Fruit fly (Drosophila melanogaster) whole organism, embryonic: Measurements from ENCODE around the gene CG33107.

Experiments used
- ATbp ChIP-seq: fragments of 200-800 bp; sonication (Bioruptor generic); optimal IDR thresholded peaks from 2 replicates; lab custom pipeline; 2017; ENCODE audit warnings: missing biosample characterization, mild to moderate bottlenecking, missing genetic modification characterization, missing genetic modification reagents
- Awh ChIP-seq: fragments of 200-800 bp; sonication (Bioruptor generic); IDR thresholded peaks from 2 replicates; pipeline ENCODE4, ENCODE4 v1.3.6; 2022; ENCODE audit warnings: missing biosample characterization, missing genetic modification characterization
- BEAF-32 ChIP-seq: fragments of 200-800 bp; sonication (Bioruptor generic); optimal IDR thresholded peaks from 3 replicates; lab custom pipeline; 2017; ENCODE audit warnings: missing biosample characterization, missing genetic modification characterization, mild to moderate bottlenecking, moderate library complexity, missing genetic modification reagents
- CG12942 ChIP-seq: fragments of 200-800 bp; sonication (Bioruptor generic); optimal IDR thresholded peaks from 3 replicates; lab custom pipeline; 2016; ENCODE audit warnings: missing biosample characterization, missing genetic modification characterization
- CG13123 ChIP-seq: fragments of 200-800 bp; sonication (Bioruptor generic); optimal IDR thresholded peaks from 2 replicates; lab custom pipeline; 2016; ENCODE audit warnings: missing biosample characterization, missing genetic modification characterization
- CG13624 ChIP-seq: fragments of 200-800 bp; sonication (Bioruptor generic); optimal IDR thresholded peaks from 2 replicates; lab custom pipeline; 2016; ENCODE audit warnings: missing biosample characterization, missing genetic modification characterization
- CG15601 ChIP-seq: fragments of 200-800 bp; sonication (Bioruptor generic); optimal IDR thresholded peaks from 3 replicates; lab custom pipeline; 2019; ENCODE audit warnings: missing biosample characterization, mild to moderate bottlenecking, missing genetic modification characterization, moderate library complexity
- CG15696 ChIP-seq: fragments of 200-800 bp; sonication (Bioruptor generic); optimal IDR thresholded peaks from 2 replicates; lab custom pipeline; 2019; ENCODE audit warnings: missing biosample characterization, mild to moderate bottlenecking, missing genetic modification characterization, moderate library complexity
- CG17328 ChIP-seq: fragments of 200-800 bp; sonication (Bioruptor generic); IDR thresholded peaks from 2 replicates; pipeline ENCODE4 v1.3.6; 2022; ENCODE audit warnings: missing biosample characterization, missing genetic modification characterization
- CG17361 ChIP-seq: fragments of 200-800 bp; sonication (Bioruptor generic); IDR thresholded peaks from 3 replicates; pipeline ENCODE4 v1.3.6; 2022; ENCODE audit warnings: missing biosample characterization, missing genetic modification characterization
- CG2199 ChIP-seq: fragments of 200-800 bp; sonication (Bioruptor generic); IDR thresholded peaks from 3 replicates; pipeline ENCODE4 v1.3.6; 2022; ENCODE audit warnings: missing biosample characterization, missing genetic modification characterization
- CG3407 ChIP-seq: fragments of 200-800 bp; sonication (Bioruptor generic); optimal IDR thresholded peaks from 2 replicates; lab custom pipeline; 2018; ENCODE audit warnings: missing biosample characterization, mild to moderate bottlenecking, missing genetic modification characterization
- CG3726 ChIP-seq: fragments of 200-800 bp; sonication (Bioruptor generic); IDR thresholded peaks from 3 replicates; pipeline ENCODE4, ENCODE4 v1.3.6; 2022; ENCODE audit warnings: missing biosample characterization, missing genetic modification characterization
- CG3995 ChIP-seq: fragments of 200-800 bp; sonication (Bioruptor generic); optimal IDR thresholded peaks from 3 replicates; lab custom pipeline; 2016; ENCODE audit warnings: missing biosample characterization, missing genetic modification characterization
- CG4328 ChIP-seq: fragments of 200-800 bp; sonication (Bioruptor generic); optimal IDR thresholded peaks from 3 replicates; lab custom pipeline; 2017; ENCODE audit warnings: missing biosample characterization, missing genetic modification reagents, missing genetic modification characterization
- CG4707 ChIP-seq: fragments of 200-800 bp; sonication (Bioruptor generic); optimal IDR thresholded peaks from 2 replicates; lab custom pipeline; 2018; ENCODE audit warnings: missing biosample characterization, mild to moderate bottlenecking, missing genetic modification characterization, moderate library complexity
- CG6689 ChIP-seq: fragments of 200-800 bp; sonication (Bioruptor generic); IDR thresholded peaks from 2 replicates; pipeline ENCODE4 v1.3.6; 2022; ENCODE audit warnings: missing biosample characterization, missing genetic modification characterization
- CG7271 ChIP-seq: fragments of 200-800 bp; sonication (Bioruptor generic); optimal IDR thresholded peaks from 2 replicates; lab custom pipeline; 2018; ENCODE audit warnings: missing biosample characterization, mild to moderate bottlenecking, missing genetic modification characterization, moderate library complexity
- CG9817 ChIP-seq: fragments of 200-800 bp; sonication (Bioruptor generic); optimal IDR thresholded peaks from 2 replicates; lab custom pipeline; 2018; ENCODE audit warnings: missing biosample characterization, mild to moderate bottlenecking, missing genetic modification characterization, moderate library complexity
- CTCF ChIP-seq: fragments of 200-800 bp; sonication (Bioruptor generic); optimal IDR thresholded peaks from 2 replicates; lab custom pipeline; 2017; ENCODE audit warnings: missing biosample characterization, mild to moderate bottlenecking, missing genetic modification characterization, moderate library complexity
- CkIIα-i1 ChIP-seq: fragments of 200-800 bp; sonication (Bioruptor generic); IDR thresholded peaks from 2 replicates; pipeline ENCODE4 v1.3.6; 2022; ENCODE audit warnings: missing biosample characterization, missing genetic modification characterization
- Deaf1 ChIP-seq: fragments of 200-800 bp; optimal IDR thresholded peaks from 3 replicates; lab custom pipeline; 2019; ENCODE audit warnings: missing biosample characterization, mild to moderate bottlenecking, missing genetic modification characterization, moderate library complexity
- Dp ChIP-seq: fragments of 200-800 bp; sonication (Bioruptor generic); optimal IDR thresholded peaks from 2 replicates; lab custom pipeline; 2018; ENCODE audit warnings: missing biosample characterization, mild to moderate bottlenecking, missing genetic modification characterization, moderate library complexity
- Kr ChIP-seq: fragments of 200-800 bp; sonication (Bioruptor generic); optimal IDR thresholded peaks from 2 replicates; lab custom pipeline; 2017; ENCODE audit warnings: missing biosample characterization, mild to moderate bottlenecking, missing genetic modification characterization
- Lim3 ChIP-seq: fragments of 200-800 bp; sonication (Bioruptor generic); IDR thresholded peaks from 2 replicates; pipeline ENCODE4 v1.3.6; 2022; ENCODE audit warnings: missing biosample characterization, missing genetic modification characterization
- NK7.1 ChIP-seq: fragments of 200-800 bp; sonication (Bioruptor generic); optimal IDR thresholded peaks from 3 replicates; lab custom pipeline; 2016; ENCODE audit warnings: missing biosample characterization, missing genetic modification characterization
- Oaz ChIP-seq: fragments of 200-800 bp; sonication (Bioruptor generic); IDR thresholded peaks from 2 replicates; pipeline ENCODE4 v1.3.6; 2022; ENCODE audit warnings: missing biosample characterization, missing genetic modification characterization
- Pdp1 ChIP-seq, 2 experiments: fragments of 200-800 bp; sonication (Bioruptor generic); optimal IDR thresholded peaks; 3 replicates each; lab custom pipeline; 2016; ENCODE audit warnings: missing biosample characterization in 2 of 2, missing genetic modification characterization in 2 of 2, mild to moderate bottlenecking in 1 of 2, moderate library complexity in 1 of 2
- Rfx ChIP-seq: fragments of 200-800 bp; sonication (Bioruptor generic); IDR thresholded peaks from 2 replicates; pipeline ENCODE4 v1.3.6; 2022; ENCODE audit warnings: missing biosample characterization, missing genetic modification characterization
- Scr ChIP-seq: fragments of 200-800 bp; sonication (Bioruptor generic); IDR thresholded peaks from 2 replicates; pipeline ENCODE4 v1.3.6; 2022; ENCODE audit warnings: missing biosample characterization, missing genetic modification characterization; ENCODE audit not compliant: partially characterized antibody
- az2 ChIP-seq: fragments of 200-800 bp; sonication (Bioruptor generic); optimal IDR thresholded peaks from 3 replicates; lab custom pipeline; 2016; ENCODE audit warnings: missing biosample characterization, missing genetic modification characterization
- bbx ChIP-seq: fragments of 200-800 bp; sonication (Bioruptor generic); IDR thresholded peaks from 2 replicates; pipeline ENCODE4 v1.3.6; 2022; ENCODE audit warnings: missing biosample characterization, missing genetic modification characterization; ENCODE audit not compliant: partially characterized antibody
- bigmax ChIP-seq: fragments of 200-800 bp; sonication (Bioruptor generic); optimal IDR thresholded peaks from 2 replicates; lab custom pipeline; 2018; ENCODE audit warnings: missing biosample characterization, mild to moderate bottlenecking, missing genetic modification characterization
- caup ChIP-seq: fragments of 200-800 bp; sonication (Bioruptor generic); optimal IDR thresholded peaks from 3 replicates; lab custom pipeline; 2017; ENCODE audit warnings: missing biosample characterization, mild to moderate bottlenecking, missing genetic modification characterization, moderate library complexity; ENCODE audit not compliant: severe bottlenecking
- en ChIP-seq: fragments of 200-800 bp; sonication (Bioruptor generic); optimal IDR thresholded peaks from 2 replicates; lab custom pipeline; 2016; ENCODE audit warnings: missing biosample characterization, missing genetic modification characterization
- eve ChIP-seq, 2 experiments: fragments of >200 bp; optimal IDR thresholded peaks; 2 replicates each; lab custom pipeline; 2017; ENCODE audit warnings: missing biosample characterization in 2 of 2, missing genetic modification characterization in 2 of 2
- fru ChIP-seq: fragments of >200 bp; optimal IDR thresholded peaks from 2 replicates; lab custom pipeline; 2017
- gcm ChIP-seq: fragments of 200-800 bp; sonication (Bioruptor generic); optimal IDR thresholded peaks from 2 replicates; lab custom pipeline; 2019; ENCODE audit warnings: missing biosample characterization, mild to moderate bottlenecking, missing genetic modification characterization, moderate library complexity
- ind ChIP-seq: fragments of 200-800 bp; sonication (Bioruptor generic); optimal IDR thresholded peaks from 3 replicates; lab custom pipeline; 2016; ENCODE audit warnings: missing biosample characterization, missing genetic modification characterization
- lmd ChIP-seq: fragments of 200-800 bp; sonication (Bioruptor generic); IDR thresholded peaks from 2 replicates; pipeline ENCODE4 v1.3.6; 2022; ENCODE audit warnings: missing biosample characterization, missing genetic modification characterization
- nerfin-2 ChIP-seq: fragments of 200-800 bp; sonication (Bioruptor generic); IDR thresholded peaks from 2 replicates; pipeline ENCODE4 v1.3.6; 2022; ENCODE audit warnings: missing biosample characterization, missing genetic modification characterization; ENCODE audit not compliant: partially characterized antibody
- pho ChIP-seq: fragments of 200-800 bp; sonication (Bioruptor generic); optimal IDR thresholded peaks from 2 replicates; lab custom pipeline; 2016; ENCODE audit warnings: missing biosample characterization, missing genetic modification characterization
- repo ChIP-seq: fragments of 200-800 bp; sonication (Bioruptor generic); optimal IDR thresholded peaks from 2 replicates; lab custom pipeline; 2016; ENCODE audit warnings: missing biosample characterization, missing genetic modification characterization
- sens-2 ChIP-seq: fragments of 200-800 bp; sonication (Bioruptor generic); IDR thresholded peaks from 2 replicates; pipeline ENCODE4 v1.3.6; 2022; ENCODE audit warnings: missing biosample characterization, missing genetic modification characterization
- shn ChIP-seq: fragments of 200-800 bp; sonication (Bioruptor generic); optimal IDR thresholded peaks from 3 replicates; lab custom pipeline; 2016; ENCODE audit warnings: missing biosample characterization, missing genetic modification characterization
- sima ChIP-seq: fragments of 200-800 bp; sonication (Bioruptor generic); optimal IDR thresholded peaks from 2 replicates; lab custom pipeline; 2016; ENCODE audit warnings: missing biosample characterization, missing genetic modification characterization
- sisA ChIP-seq: fragments of 200-800 bp; sonication (Bioruptor generic); IDR thresholded peaks from 2 replicates; pipeline ENCODE4 v1.3.6; 2022; ENCODE audit warnings: missing biosample characterization, missing genetic modification characterization
- tll ChIP-seq, 2 experiments: fragments of 200-800 bp in 1 of 2; fragments of >200 bp in 1 of 2; sonication (Bioruptor generic) in 1 of 2; optimal IDR thresholded peaks; 2 replicates each; lab custom pipeline; 2017 to 2019; ENCODE audit warnings: missing biosample characterization in 2 of 2, missing genetic modification characterization in 2 of 2, mild to moderate bottlenecking in 1 of 2, moderate library complexity in 1 of 2
- tna ChIP-seq: fragments of 200-800 bp; sonication (Bioruptor generic); IDR thresholded peaks from 2 replicates; pipeline ENCODE4 v1.3.6; 2022; ENCODE audit warnings: missing biosample characterization, missing genetic modification characterization; ENCODE audit not compliant: partially characterized antibody
- tx ChIP-seq: fragments of 200-800 bp; sonication (Bioruptor generic); optimal IDR thresholded peaks from 2 replicates; lab custom pipeline; 2016; ENCODE audit warnings: missing biosample characterization, missing genetic modification characterization
- wdn ChIP-seq: fragments of 200-800 bp; sonication (Bioruptor generic); IDR thresholded peaks from 2 replicates; pipeline ENCODE4 v1.3.6; 2022; ENCODE audit warnings: missing biosample characterization, missing genetic modification characterization

Gene CG33107

DNA sequence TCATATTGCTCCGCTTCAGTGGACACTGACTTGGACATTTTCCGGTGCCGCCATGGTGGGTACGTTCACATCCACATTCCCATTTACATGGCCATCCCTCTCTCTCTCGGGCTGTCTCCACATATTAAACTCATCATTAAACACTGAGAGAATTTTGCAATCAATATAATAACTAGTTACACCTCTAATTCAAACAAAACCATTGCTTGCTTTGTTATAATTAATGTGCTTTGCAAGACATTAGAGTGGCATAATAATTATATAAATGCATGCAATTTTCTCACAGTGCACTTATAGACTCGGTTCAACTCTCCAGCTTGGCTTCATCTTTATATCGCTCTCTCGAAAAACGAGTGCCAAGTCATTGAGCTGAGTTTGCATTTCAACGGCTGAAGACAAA lies 40.2 kb upstream of the CG33107 start (continued):
- TF ChIP-seq gcm (peak; percentile 54), wdn (GFP tag; lab: Robert Waterston, UW) (0 out of 2 replicates have a peak, but pooled peaks have one; percentile 41), az2 (GFP tag; lab: Kevin White, UChicago) (peak; percentile 72), Dp (GFP tag; lab: Kevin White, UChicago) (no peak), CG7271 (tag; lab: Kevin White, UChicago) (no peak), CkIIα-i1 (GFP tag; lab: Robert Waterston, UW) (no peak), repo (GFP tag; lab: Kevin White, UChicago) (peak; percentile 24), CTCF (peak; percentile 27), eve (GFP tag; optimal IDR thresholded peaks at IDR 0.05; lab: Kevin White, UChicago) (no peak), CG15601 (tag; lab: Kevin White, UChicago) (peak; percentile 2), shn (no peak), sens-2 (GFP tag; lab: Robert Waterston, UW) (peak; percentile 75), ind (GFP tag; lab: Kevin White, UChicago) (peak; percentile 72), fru (lab: Kevin White, UChicago) (no peak), Lim3 (GFP tag; lab: Robert Waterston, UW) (peak; percentile 57; the same call in 1 of the 2 replicates), pho (GFP tag; lab: Kevin White, UChicago) (peak; percentile 2), CG3407 (GFP tag; lab: Kevin White, UChicago) (peak; percentile 47), CG17361 (GFP tag; lab: Robert Waterston, UW) (no peak; the same call in 2 of the 3 replicates), ATbp (GFP tag; lab: Kevin White, UChicago) (peak; percentile 55), CG13624 (peak; percentile 54), CG6689 (GFP tag; lab: Robert Waterston, UW) (peak; percentile 73), Rfx (GFP tag; lab: Robert Waterston, UW) (peak; percentile 63), sima (GFP tag; lab: Kevin White, UChicago) (no peak), tll (GFP tag; optimal IDR thresholded peaks at IDR 0.05; lab: Kevin White, UChicago) (no peak), CG13123 (no peak), lmd (GFP tag; lab: Robert Waterston, UW) (peak; percentile 79), bbx (no peak), CG3995 (GFP tag; lab: Kevin White, UChicago) (no peak), CG4707 (GFP tag; lab: Kevin White, UChicago) (peak; percentile 26), Deaf1 (tag; lab: Kevin White, UChicago) (no peak), CG2199 (GFP tag; lab: Robert Waterston, UW) (no peak; the same call in 2 of the 3 replicates), CG17328 (GFP tag; lab: Robert Waterston, UW) (peak; percentile 86), NK7.1 (GFP tag; lab: Kevin White, UChicago) (peak; percentile 46), nerfin-2 (GFP tag; lab: Robert Waterston, UW) (no peak), Awh (GFP tag; lab: Robert Waterston, UW) (peak; percentile 56; the same call in 1 of the 2 replicates), CG3726 (GFP tag; lab: Robert Waterston, UW) (peak; percentile 54; the same call in 1 of the 3 replicates), Oaz (GFP tag; lab: Robert Waterston, UW) (peak; percentile 57; the same call in 1 of the 2 replicates), BEAF-32 (GFP tag; lab: Kevin White, UChicago) (no peak), Pdp1 (GFP tag; optimal IDR thresholded peaks at IDR 0.05; lab: Kevin White, UChicago) (peak; percentile 66 to 70), CG12942 (GFP tag; lab: Kevin White, UChicago) (no peak), tx (peak; percentile 6), en (GFP tag; lab: Kevin White, UChicago) (peak; percentile 3), CG9817 (tag; lab: Kevin White, UChicago) (peak; percentile 39), CG15696 (tag; lab: Kevin White, UChicago) (peak; percentile 4), tna (no peak), Scr (GFP tag; lab: Robert Waterston, UW) (no peak), caup (peak; percentile 38), bigmax (GFP tag; lab: Kevin White, UChicago) (no peak), Kr (GFP tag; lab: Kevin White, UChicago) (no peak), CG4328 (GFP tag; lab: Kevin White, UChicago) (no peak), sisA (GFP tag; lab: Robert Waterston, UW) (peak; percentile 77)
